Worm (Caenorhabditis elegans): ENCODE measurements around the gene T04C9.3.

DNA sequence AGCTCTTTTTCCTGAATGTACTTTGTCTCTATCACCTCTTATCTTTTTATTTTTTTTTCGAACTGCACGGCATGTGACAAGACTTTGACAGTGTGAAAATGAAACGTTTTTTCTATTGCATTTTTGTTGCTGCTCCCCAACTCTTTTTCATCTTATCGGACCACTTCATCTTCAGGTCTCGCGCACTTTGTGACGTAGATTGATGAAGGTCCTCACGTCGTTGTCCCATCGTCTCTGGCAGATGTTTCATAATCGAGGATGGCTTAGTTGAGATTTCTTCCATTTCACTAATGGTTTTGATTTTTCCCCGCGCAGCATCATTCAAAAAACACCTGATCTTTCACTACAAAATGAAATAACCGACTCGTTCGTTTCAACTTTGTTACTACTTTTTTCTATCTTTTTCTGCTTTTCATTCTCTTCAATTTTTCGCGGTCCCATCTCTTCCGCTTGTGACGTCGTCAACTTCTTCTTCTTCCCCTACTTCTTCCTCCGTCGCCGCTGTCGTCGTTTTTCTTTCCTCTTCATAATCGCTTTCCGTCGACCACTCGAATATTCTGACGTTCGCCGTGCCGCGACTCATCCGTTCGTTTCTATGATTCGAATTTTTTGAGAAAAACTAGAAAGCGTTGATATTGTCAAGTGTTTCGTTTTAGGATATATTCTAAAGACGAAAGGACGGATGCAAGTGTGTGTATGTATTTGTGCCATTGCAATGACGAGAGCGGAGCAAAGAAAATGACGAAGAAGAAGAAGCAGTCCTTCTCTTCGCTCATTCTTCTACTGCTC is 5.9 kb downstream of the T04C9.3 start, which contains the start of gene T04C9.2:
- TF ChIP-seq eyg-1 (tag; optimal IDR thresholded peaks at IDR 0.05) (no peak), hlh-6 (tag; optimal IDR thresholded peaks at IDR 0.05) (no peak), ceh-9 (tag; optimal IDR thresholded peaks at IDR 0.05) (no peak), ceh-34 (tag; optimal IDR thresholded peaks at IDR 0.05) (no peak), F13H6.1 (tag; optimal IDR thresholded peaks at IDR 0.05) (no peak), pha-4 (tag; optimal IDR thresholded peaks at IDR 0.05) (no peak), pros-1 (tag; optimal IDR thresholded peaks at IDR 0.05) (no peak), madf-2 (tag; optimal IDR thresholded peaks at IDR 0.05) (no peak), lim-6 (tag; optimal IDR thresholded peaks at IDR 0.05) (no peak), tbx-7 (tag; optimal IDR thresholded peaks at IDR 0.05) (no peak), sdc-2 (tag; optimal IDR thresholded peaks at IDR 0.05) (no peak), dve-1 (tag; optimal IDR thresholded peaks at IDR 0.05) (no peak), K09A11.1 (tag; optimal IDR thresholded peaks at IDR 0.05; ENCODE audit: insufficient read depth) (no peak)

Measured in whole organism, late embryonic.